Fruit fly (Drosophila melanogaster): ENCODE measurements around the gene CG10347.

The CG10347 gene

dm6 chrX:11854758-11855465 is at the start of gene CG10347, which contains the start of gene ATP7:
Gene CG10347 (minus strand): TSS chrX:11854931.
Gene ATP7 (plus strand): TSS chrX:11855022.
- no peak for TF ChIP-seq CG8478 (optimal IDR thresholded peaks at IDR 0.05)
- TF ChIP-seq CTCF (optimal IDR thresholded peaks at IDR 0.05), result no peak

- TF ChIP-seq CG8478 (optimal IDR thresholded peaks at IDR 0.05), result no peak
- TF ChIP-seq CTCF (optimal IDR thresholded peaks at IDR 0.05), result no peak
Observed at dm6 chrX:11895141-11895540, 40.4 kb upstream of the CG10347 start.

- TF ChIP-seq CTCF (optimal IDR thresholded peaks at IDR 0.05) (no peak), CG8478 (optimal IDR thresholded peaks at IDR 0.05) (no peak)
Observed at dm6 chrX:11894198-11894597, 39.5 kb upstream of the CG10347 start.

DNA sequence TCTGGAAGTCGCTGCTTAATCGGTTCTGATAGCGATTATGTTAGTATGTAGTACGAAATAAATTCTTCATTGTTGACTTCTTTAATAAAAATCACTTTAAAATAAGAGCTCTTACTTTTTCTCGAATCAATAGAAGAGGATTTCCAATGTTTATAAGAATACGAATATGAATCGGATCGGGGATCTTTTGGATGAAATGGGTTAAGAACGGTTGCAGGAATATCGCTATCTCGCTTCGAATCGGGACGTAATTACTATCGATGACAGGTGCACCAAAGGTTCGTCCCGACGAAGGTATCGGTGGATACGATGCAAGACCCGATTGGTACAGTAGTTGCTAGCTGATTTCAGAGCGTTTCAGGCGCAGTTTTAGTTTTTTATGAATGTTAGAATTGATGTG is 38.9 kb upstream of the CG10347 start, which contains the start of gene wisp:
Gene wisp (plus strand): TSS at position 301 of the 400 bp plus-strand sequence.
- TF ChIP-seq CG8478 (optimal IDR thresholded peaks at IDR 0.05) (no peak), CTCF (optimal IDR thresholded peaks at IDR 0.05) (no peak)

DNA sequence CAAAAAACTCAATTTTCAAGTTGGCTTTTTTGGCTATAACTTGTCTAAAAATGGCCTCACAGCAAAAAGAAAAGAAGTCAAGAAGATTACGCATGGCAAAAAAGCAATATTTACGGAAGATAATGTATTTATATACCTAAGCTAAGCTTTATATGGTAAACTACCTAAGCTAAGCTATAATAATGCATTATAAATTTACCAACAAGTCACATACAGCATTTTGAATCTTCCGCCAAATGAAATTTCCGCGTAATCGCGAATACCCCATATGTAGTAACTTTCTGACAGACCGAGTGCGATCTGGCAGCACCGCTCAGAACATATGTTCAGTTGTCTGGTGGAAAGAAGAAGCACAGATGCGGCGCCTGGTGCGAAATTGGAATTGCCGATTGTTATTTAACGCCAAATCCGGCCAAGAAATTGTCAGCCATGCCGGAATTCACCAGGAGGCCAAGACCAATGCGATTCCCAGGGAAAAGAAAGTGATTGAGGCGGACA is 37.0 kb upstream of the CG10347 start, which contains the start of gene sicily:
Gene sicily (plus strand): TSS at position 51 of the 498 bp plus-strand sequence.
- TF ChIP-seq CG8478 (optimal IDR thresholded peaks at IDR 0.05), result no peak
- no peak for TF ChIP-seq CTCF (optimal IDR thresholded peaks at IDR 0.05)

DNA sequence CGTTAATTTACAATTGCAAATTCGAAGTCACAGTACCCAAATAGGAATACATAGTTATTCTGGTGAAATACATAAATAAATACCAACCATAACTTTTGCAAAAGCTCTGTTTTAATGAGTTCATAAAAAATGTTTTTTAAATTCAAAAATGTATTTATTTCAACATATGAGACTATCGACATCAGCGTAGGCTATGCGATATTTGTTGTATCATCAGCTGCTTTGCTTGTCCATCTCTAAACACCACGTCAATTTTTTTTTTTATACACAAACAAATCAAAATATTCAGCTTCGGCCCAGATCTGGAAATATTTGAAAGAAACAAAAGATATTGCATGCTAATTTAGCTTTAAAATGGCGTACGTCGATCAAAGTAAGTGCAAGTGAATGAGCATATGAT is 33.4 kb upstream of the CG10347 start, which contains the start of gene CG1840:
Gene CG1840 (plus strand): TSS at position 211 of the 400 bp plus-strand sequence.
- TF ChIP-seq CTCF (optimal IDR thresholded peaks at IDR 0.05), result no peak
- no peak for TF ChIP-seq CG8478 (optimal IDR thresholded peaks at IDR 0.05)

dm6 chrX:11886976-11887375 is 32.2 kb upstream of the CG10347 start, which contains the start of the genes CG10353 and SelG:
Gene CG10353 (minus strand): TSS chrX:11887162.
Gene SelG (plus strand): TSS chrX:11887284.
- TF ChIP-seq CG8478 (optimal IDR thresholded peaks at IDR 0.05) (no peak), CTCF (optimal IDR thresholded peaks at IDR 0.05) (peak; percentile 19)

DNA sequence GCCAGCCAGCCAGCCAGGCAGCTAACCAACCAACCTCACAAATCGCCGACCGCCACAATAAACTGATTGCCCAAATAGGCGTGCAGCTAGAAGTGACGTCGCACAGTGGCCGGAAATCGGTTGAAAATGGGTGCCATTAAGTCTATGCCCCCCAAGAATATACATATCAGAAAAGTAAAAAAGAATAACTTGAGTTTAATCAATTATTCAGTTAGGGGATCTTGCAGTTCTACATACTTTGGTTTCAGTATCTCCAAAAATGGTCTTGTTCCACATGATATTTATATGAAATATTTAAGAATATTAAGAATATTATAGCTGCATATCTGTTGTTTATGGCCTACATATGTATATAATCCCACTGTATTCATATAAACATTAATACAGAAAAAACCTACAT is 30.6 kb upstream of the CG10347 start:
- TF ChIP-seq CTCF (optimal IDR thresholded peaks at IDR 0.05) (no peak), CG8478 (optimal IDR thresholded peaks at IDR 0.05) (no peak)

DNA sequence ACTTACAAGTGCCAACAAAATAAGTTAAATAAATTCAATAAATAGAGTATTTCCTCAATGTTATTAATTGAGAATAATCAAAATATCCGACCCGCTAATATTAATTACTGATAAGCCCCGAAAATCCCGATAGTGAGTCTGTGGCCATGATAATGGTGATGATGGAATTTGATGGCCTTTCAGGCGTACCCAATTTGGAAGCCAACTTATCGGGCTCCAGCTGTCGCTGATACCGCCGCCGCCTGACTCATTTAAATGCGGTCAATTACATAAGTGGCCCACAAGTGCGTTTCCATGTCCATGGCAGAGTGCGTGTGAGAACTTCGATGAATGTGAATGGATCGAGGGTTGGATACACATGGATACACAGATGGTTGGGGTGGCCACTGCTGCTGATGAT is 29.4 kb upstream of the CG10347 start:
- TF ChIP-seq CTCF (optimal IDR thresholded peaks at IDR 0.05) (no peak), CG8478 (optimal IDR thresholded peaks at IDR 0.05) (no peak)

DNA sequence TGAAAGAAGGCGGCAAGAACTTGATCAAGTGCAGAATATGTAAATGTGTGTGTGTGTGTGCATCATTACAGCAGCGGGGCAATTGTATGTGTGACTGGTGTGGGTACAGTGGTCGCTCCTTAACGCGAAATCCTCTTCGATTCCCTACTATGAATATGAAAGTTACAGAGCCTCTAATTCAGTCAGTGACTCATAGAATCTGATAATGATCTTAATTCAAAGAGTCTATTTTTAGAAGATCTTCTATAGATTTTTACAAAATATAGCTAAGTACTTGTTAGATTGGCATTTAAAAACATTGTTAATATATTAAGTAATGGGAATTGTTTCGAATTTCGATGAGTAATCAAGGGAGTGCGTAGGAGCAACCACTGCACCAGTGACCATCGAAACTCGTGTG is 27.7 kb upstream of the CG10347 start:
- TF ChIP-seq CG8478 (optimal IDR thresholded peaks at IDR 0.05), result no peak
- no peak for TF ChIP-seq CTCF (optimal IDR thresholded peaks at IDR 0.05)

DNA sequence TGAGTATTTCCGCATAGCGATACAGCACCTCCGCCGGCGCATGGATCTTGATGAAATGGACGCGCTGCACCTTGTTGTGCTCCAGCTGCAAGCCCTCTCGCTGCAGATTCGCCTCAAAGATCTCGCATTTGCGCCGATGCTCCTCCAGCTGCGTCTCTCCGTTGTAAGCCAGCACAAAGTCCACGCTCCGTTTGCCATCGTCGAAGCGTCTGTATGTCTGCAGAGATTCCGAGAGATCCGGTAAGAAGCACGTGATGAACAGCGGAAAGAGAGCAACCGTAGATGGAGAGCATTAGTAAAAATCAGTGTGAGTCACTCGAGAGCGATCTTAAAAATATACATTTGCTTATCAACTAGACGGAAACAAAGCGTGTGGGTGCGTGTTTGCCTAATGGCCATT is 27.0 kb upstream of the CG10347 start:
- TF ChIP-seq CTCF (optimal IDR thresholded peaks at IDR 0.05), result no peak
- no peak for TF ChIP-seq CG8478 (optimal IDR thresholded peaks at IDR 0.05)

dm6 chrX:11877165-11877564 is 22.4 kb upstream of the CG10347 start, which contains the start of gene CG10352:
Gene CG10352 (minus strand): TSS chrX:11877168.
- TF ChIP-seq CG8478 (optimal IDR thresholded peaks at IDR 0.05), result no peak
- TF ChIP-seq CTCF (optimal IDR thresholded peaks at IDR 0.05), result no peak

dm6 chrX:11875146-11875830 is 20.6 kb upstream of the CG10347 start:
- TF ChIP-seq CTCF (optimal IDR thresholded peaks at IDR 0.05) (no peak), CG8478 (optimal IDR thresholded peaks at IDR 0.05) (no peak)

dm6 chrX:11873116-11873515 is 18.4 kb upstream of the CG10347 start, which contains the start of gene CG15739:
Gene CG15739 (plus strand): TSS chrX:11873319.
- TF ChIP-seq CG8478 (optimal IDR thresholded peaks at IDR 0.05) (no peak), CTCF (optimal IDR thresholded peaks at IDR 0.05) (no peak)

dm6 chrX:11872517-11872916 is 17.8 kb upstream of the CG10347 start, which contains the start of gene BORCS5:
Gene BORCS5 (minus strand): TSS chrX:11872779.
- no peak for TF ChIP-seq CG8478 (optimal IDR thresholded peaks at IDR 0.05)
- TF ChIP-seq CTCF (optimal IDR thresholded peaks at IDR 0.05), result no peak
